3 worm cellular contexts compared by ENCODE assay signal in the genomic region with DNA sequence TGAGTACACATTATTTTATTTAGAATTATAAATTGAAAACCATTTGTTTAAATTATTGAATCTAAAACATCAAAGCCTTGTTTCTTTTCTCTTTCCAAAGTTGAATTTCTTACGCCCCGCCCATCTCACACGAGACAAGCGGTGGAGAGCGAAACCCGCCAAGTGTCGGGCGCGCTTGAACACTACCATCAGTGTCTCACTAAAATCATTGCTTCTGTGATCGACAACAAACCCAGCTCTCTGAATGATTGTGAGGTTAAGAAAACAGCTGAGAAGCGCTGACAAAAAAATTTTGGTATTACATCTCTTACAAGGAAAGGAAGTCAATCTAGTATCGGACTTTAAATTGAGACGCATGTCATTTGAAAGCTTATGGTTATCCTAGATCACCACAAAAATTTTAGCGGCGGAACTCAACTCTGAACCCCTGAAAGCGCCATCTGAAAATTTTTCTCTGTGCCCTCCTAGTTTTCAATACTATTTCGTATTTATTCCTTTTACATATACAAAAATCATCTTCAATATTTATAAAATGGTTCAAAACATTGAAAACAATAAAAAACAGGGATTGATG.
TF ChIP-seq lines count a peak whose summit lies in the region.

No protein-coding gene starts in this region.

TF ChIP-seq in whole organism, L1 larva, 84 proteins besides CTCF, POLR2A, EP300 and RAD21 (continued from another document):
- no peak for TF ChIP-seq ces-1 (GFP tag; optimal IDR thresholded peaks at IDR 0.05; lab: Kevin White, UChicago)
- TF ChIP-seq ceh-90 (tag; optimal IDR thresholded peaks at IDR 0.05; lab: Kevin White, UChicago), result no peak
- TF ChIP-seq nhr-84 (tag; optimal IDR thresholded peaks at IDR 0.05; lab: Kevin White, UChicago), result no peak
- TF ChIP-seq rnt-1 (tag; optimal IDR thresholded peaks at IDR 0.05; lab: Kevin White, UChicago), result peak; percentile 94
- no peak for TF ChIP-seq aha-1 (tag; optimal IDR thresholded peaks at IDR 0.05; lab: Kevin White, UChicago)
- peak; percentile 41 to 83 (median 71) for TF ChIP-seq ceh-82 (tag; optimal IDR thresholded peaks at IDR 0.05; lab: Kevin White, UChicago)
- TF ChIP-seq irx-1 (tag; optimal IDR thresholded peaks at IDR 0.05; lab: Kevin White, UChicago), result peak; percentile 76
- peak; percentile 36 for TF ChIP-seq C16A3.4 (tag; optimal IDR thresholded peaks at IDR 0.05; lab: Kevin White, UChicago)
- TF ChIP-seq efl-1 (optimal IDR thresholded peaks at IDR 0.05; lab: Kevin White, UChicago), result peak; percentile 48 to 68
- TF ChIP-seq efl-1 (GFP tag; optimal IDR thresholded peaks at IDR 0.05 in 1 of 2; lab: Kevin White, UChicago), result peak; percentile 40 to 95
- TF ChIP-seq lir-3 (tag; optimal IDR thresholded peaks at IDR 0.05; lab: Kevin White, UChicago; ENCODE audit: poor library complexity), result peak; percentile 41
- TF ChIP-seq C04F5.9 (tag; optimal IDR thresholded peaks at IDR 0.05; lab: Kevin White, UChicago), result peak; percentile 18
- peak; percentile 94 for TF ChIP-seq nhr-85 (tag; lab: Kevin White, UChicago)
- no peak for TF ChIP-seq blmp-1 (tag; optimal IDR thresholded peaks at IDR 0.05; lab: Kevin White, UChicago)
- no peak for TF ChIP-seq nhr-12 (tag; optimal IDR thresholded peaks at IDR 0.05; lab: Kevin White, UChicago)
- TF ChIP-seq pax-3 (tag; optimal IDR thresholded peaks at IDR 0.05; lab: Kevin White, UChicago), result no peak
- peak; percentile 82 for TF ChIP-seq grh-1 (GFP tag; IDR thresholded peaks at IDR 0.05; lab: Robert Waterston, UW)
- TF ChIP-seq ceh-63 (GFP tag; optimal IDR thresholded peaks at IDR 0.05; lab: Kevin White, UChicago), result no peak
- TF ChIP-seq unc-62 (GFP tag; optimal IDR thresholded peaks at IDR 0.05; lab: Kevin White, UChicago), result no peak

TF ChIP-seq in whole organism, L4 larva, 104 proteins besides CTCF, POLR2A, EP300 and RAD21 (continued from another document):
- TF ChIP-seq mes-2 (tag; optimal IDR thresholded peaks at IDR 0.05; lab: Kevin White, UChicago; ENCODE audit: poor library complexity, severe bottlenecking) (peak; percentile 90), ceh-28 (tag; optimal IDR thresholded peaks at IDR 0.05; lab: Kevin White, UChicago) (no peak), lin-39 (tag; optimal IDR thresholded peaks at IDR 0.05; lab: Kevin White, UChicago) (no peak), dmd-9 (GFP tag; IDR thresholded peaks at IDR 0.05; lab: Robert Waterston, UW) (no peak), spr-1 (tag; optimal IDR thresholded peaks at IDR 0.05; lab: Kevin White, UChicago) (peak; percentile 79), T20F7.1 (GFP tag; optimal IDR thresholded peaks at IDR 0.05; lab: Kevin White, UChicago) (peak; percentile 44), ZK337.2 (GFP tag; IDR thresholded peaks at IDR 0.05; lab: Robert Waterston, UW) (0 out of 2 replicates have a peak, but pooled peaks have one; percentile 3), Y105C5A.15 (GFP tag; IDR thresholded peaks at IDR 0.05; lab: Robert Waterston, UW) (no peak), egl-27 (tag; optimal IDR thresholded peaks at IDR 0.05; lab: Kevin White, UChicago) (no peak), rbr-2 (tag; optimal IDR thresholded peaks at IDR 0.05; lab: Kevin White, UChicago) (peak; percentile 60), nhr-77 (tag; optimal IDR thresholded peaks at IDR 0.05; lab: Kevin White, UChicago) (peak; percentile 24), F49E8.2 (tag; optimal IDR thresholded peaks at IDR 0.05; lab: Kevin White, UChicago; ENCODE audit: borderline replicate concordance) (peak; percentile 92), daf-19 (GFP tag; conservative IDR thresholded peaks at IDR 0.05; lab: Robert Waterston, UW) (no peak), F26F4.8 (GFP tag; conservative IDR thresholded peaks at IDR 0.05; lab: Robert Waterston, UW) (no peak), lin-13 (GFP tag; optimal IDR thresholded peaks at IDR 0.05; lab: Kevin White, UChicago) (peak; percentile 74), nhr-102 (tag; optimal IDR thresholded peaks at IDR 0.05; lab: Kevin White, UChicago) (peak; percentile 85), aha-1 (tag; lab: Kevin White, UChicago) (peak; percentile 46), madf-5 (GFP tag; IDR thresholded peaks at IDR 0.05; lab: Robert Waterston, UW) (no peak), vab-7 (GFP tag; IDR thresholded peaks at IDR 0.05; lab: Robert Waterston, UW) (no peak), ces-1 (GFP tag; optimal IDR thresholded peaks at IDR 0.05; lab: Kevin White, UChicago) (no peak), nhr-6 (tag; optimal IDR thresholded peaks at IDR 0.05; lab: Kevin White, UChicago) (peak; percentile 81), zfp-3 (GFP tag; conservative IDR thresholded peaks at IDR 0.05; lab: Robert Waterston, UW) (0 out of 2 replicates have a peak, but pooled peaks have one; percentile 30)

TF ChIP-seq in whole organism, young adult, 124 proteins besides CTCF, POLR2A, EP300 and RAD21 (continued from another document):
- TF ChIP-seq hlh-26 (GFP tag; conservative IDR thresholded peaks at IDR 0.05; lab: Robert Waterston, UW) (no peak), T07F8.4 (tag; optimal IDR thresholded peaks at IDR 0.05; lab: Kevin White, UChicago) (no peak), lin-26 (GFP tag; IDR thresholded peaks at IDR 0.05; lab: Robert Waterston, UW) (no peak), mel-28 (tag; optimal IDR thresholded peaks at IDR 0.05; lab: Kevin White, UChicago; ENCODE audit: borderline replicate concordance) (no peak), D2030.7 (GFP tag; IDR thresholded peaks at IDR 0.05; lab: Robert Waterston, UW) (peak; percentile 97), sptf-2 (GFP tag; optimal IDR thresholded peaks at IDR 0.05; lab: Kevin White, UChicago) (peak; percentile 9), nhr-120 (GFP tag; IDR thresholded peaks at IDR 0.05; lab: Robert Waterston, UW) (no peak), him-1 (tag; optimal IDR thresholded peaks at IDR 0.05; lab: Kevin White, UChicago) (peak; percentile 96), ekl-4 (GFP tag; IDR thresholded peaks at IDR 0.05; lab: Robert Waterston, UW) (peak; percentile 93), gei-17 (GFP tag; optimal IDR thresholded peaks at IDR 0.05; lab: Kevin White, UChicago) (no peak), snpc-1.1 (tag; optimal IDR thresholded peaks at IDR 0.05; lab: Kevin White, UChicago; ENCODE audit: insufficient read depth) (peak; percentile 100), ztf-3 (GFP tag; optimal IDR thresholded peaks at IDR 0.05; lab: Kevin White, UChicago) (no peak), ceh-27 (GFP tag; optimal IDR thresholded peaks at IDR 0.05; lab: Kevin White, UChicago) (no peak), Y56A3A.18 (GFP tag; IDR thresholded peaks at IDR 0.05; lab: Robert Waterston, UW) (peak; percentile 90), hrde-1 (tag; optimal IDR thresholded peaks at IDR 0.05; lab: Kevin White, UChicago; ENCODE audit: borderline replicate concordance) (peak; percentile 24), hlh-12 (tag; optimal IDR thresholded peaks at IDR 0.05; lab: Kevin White, UChicago) (no peak), K12H6.12 (tag; optimal IDR thresholded peaks at IDR 0.05; lab: Kevin White, UChicago) (no peak)
TF ChIP-seq in whole organism, young adult: peak in this region for 66.
